Worm (Caenorhabditis elegans) whole organism, L2 larva: ENCODE results near the gene W06F12.3.

Source experiments
- F13H6.1 ChIP-seq: sonication (generic microtip); optimal IDR thresholded peaks from 2 replicates; lab custom pipeline; 2016; ENCODE audit warnings: missing genetic modification characterization, missing compliant biosample characterization
- dmd-4 ChIP-seq: sonication (generic microtip); optimal IDR thresholded peaks from 2 replicates; lab custom pipeline; 2017; ENCODE audit warnings: missing biosample characterization, missing genetic modification characterization
- elt-3 ChIP-seq: sonication (generic microtip); optimal IDR thresholded peaks from 2 replicates; lab custom pipeline; 2017; ENCODE audit warnings: missing biosample characterization, missing genetic modification characterization
- lsy-2 ChIP-seq, 2 experiments: fragments of 150-350 bp in 1 of 2; sonication (generic microtip) in 1 of 2; optimal IDR thresholded peaks; 2 replicates each; lab custom pipeline; 2014 to 2017; ENCODE audit warnings: missing biosample characterization in 2 of 2, missing genetic modification characterization in 2 of 2
- nhr-237 ChIP-seq: fragments of 150-350 bp; optimal IDR thresholded peaks from 2 replicates; lab custom pipeline; 2014; ENCODE audit warnings: missing biosample characterization, missing genetic modification characterization
- nhr-25 ChIP-seq: fragments of 150-350 bp; sonication (generic microtip); optimal IDR thresholded peaks from 3 replicates; lab custom pipeline; 2014; ENCODE audit warnings: missing biosample characterization, missing genetic modification characterization
- snpc-4 ChIP-seq: fragments of 150-350 bp; optimal IDR thresholded peaks from 2 replicates; lab custom pipeline; 2014; ENCODE audit warnings: missing biosample characterization, missing genetic modification characterization
- unc-62 ChIP-seq: fragments of 150-350 bp; optimal IDR thresholded peaks from 2 replicates; lab custom pipeline; 2014; ENCODE audit warnings: missing biosample characterization, missing genetic modification reagents, missing genetic modification characterization
- ztf-11 ChIP-seq: sonication (generic microtip); optimal IDR thresholded peaks from 2 replicates; lab custom pipeline; 2017; ENCODE audit warnings: missing biosample characterization, missing genetic modification characterization
- ztf-4 ChIP-seq: fragments of 150-350 bp; optimal IDR thresholded peaks from 2 replicates; lab custom pipeline; 2014; ENCODE audit warnings: missing biosample characterization, missing genetic modification characterization

DNA sequence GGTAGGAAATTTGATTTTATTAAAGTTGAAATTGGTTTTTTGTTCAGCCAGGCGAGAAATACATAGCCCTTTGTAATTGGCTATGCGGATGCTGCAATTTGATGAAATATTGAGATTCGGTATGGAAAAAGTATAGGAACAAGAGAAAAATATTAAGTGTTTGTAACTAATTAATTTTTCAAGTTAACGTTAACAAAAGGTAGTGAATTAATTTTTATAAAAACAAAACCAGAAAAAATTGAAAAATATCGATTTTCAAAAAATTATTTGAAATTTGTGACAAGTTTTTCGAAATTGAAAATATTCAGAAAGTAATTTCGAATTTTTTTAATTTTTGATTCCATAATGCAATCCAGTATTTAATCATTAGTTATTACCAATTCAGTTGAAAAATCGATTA lies 3.2 kb upstream of the W06F12.3 start, which contains the start of gene W06F12.2:
- TF ChIP-seq dmd-4 (tag; lab: Kevin White, UChicago): no peak
- no peak for TF ChIP-seq lsy-2 (tag; optimal IDR thresholded peaks at IDR 0.05; lab: Kevin White, UChicago)
- TF ChIP-seq ztf-4 (tag; lab: Kevin White, UChicago): no peak
- no peak for TF ChIP-seq ztf-11 (tag; lab: Kevin White, UChicago)
- TF ChIP-seq snpc-4 (tag; lab: Kevin White, UChicago): no peak
- TF ChIP-seq nhr-25 (tag; lab: Kevin White, UChicago): no peak
- no peak for TF ChIP-seq elt-3 (tag; lab: Kevin White, UChicago)
- no peak for TF ChIP-seq F13H6.1
- no peak for TF ChIP-seq unc-62 (GFP tag; lab: Kevin White, UChicago)
- TF ChIP-seq nhr-237 (tag; lab: Kevin White, UChicago): no peak
